Fruit fly (Drosophila melanogaster) S2 (cell line): ENCODE results near the gene CG34328.

ENCODE experiments used
- CG8478 ChIP-seq: fragments of >200 bp; optimal IDR thresholded peaks from 2 replicates; lab custom pipeline; 2018
- CTCF ChIP-seq, 2 experiments: fragments of >200 bp; optimal IDR thresholded peaks; 2 replicates each; lab custom pipeline; 2018

- TF ChIP-seq CG8478 (lab: Kevin White, UChicago), result no peak
- TF ChIP-seq CTCF (optimal IDR thresholded peaks at IDR 0.05; lab: Kevin White, UChicago), result no peak
Measured at dm6 chrX:18422112-18422511, 22.2 kb upstream of the CG34328 start, which contains the start of gene CG42323.
